Fruit fly (Drosophila melanogaster) whole organism, larva: ENCODE measurements around the gene Kmn2.
"Not testable (repeated sequence)": the region's sequence is repeated elsewhere in the genome, so short reads cannot be mapped to it uniquely, and the experiment has no call there.

Experiments
- noc ChIP-seq: fragments of 200-800 bp; sonication (Bioruptor generic); optimal IDR thresholded peaks from 3 replicates; lab custom pipeline; 2019; ENCODE audit warnings: missing biosample characterization, mild to moderate bottlenecking, missing genetic modification characterization, moderate library complexity

Gene Kmn2

DNA sequence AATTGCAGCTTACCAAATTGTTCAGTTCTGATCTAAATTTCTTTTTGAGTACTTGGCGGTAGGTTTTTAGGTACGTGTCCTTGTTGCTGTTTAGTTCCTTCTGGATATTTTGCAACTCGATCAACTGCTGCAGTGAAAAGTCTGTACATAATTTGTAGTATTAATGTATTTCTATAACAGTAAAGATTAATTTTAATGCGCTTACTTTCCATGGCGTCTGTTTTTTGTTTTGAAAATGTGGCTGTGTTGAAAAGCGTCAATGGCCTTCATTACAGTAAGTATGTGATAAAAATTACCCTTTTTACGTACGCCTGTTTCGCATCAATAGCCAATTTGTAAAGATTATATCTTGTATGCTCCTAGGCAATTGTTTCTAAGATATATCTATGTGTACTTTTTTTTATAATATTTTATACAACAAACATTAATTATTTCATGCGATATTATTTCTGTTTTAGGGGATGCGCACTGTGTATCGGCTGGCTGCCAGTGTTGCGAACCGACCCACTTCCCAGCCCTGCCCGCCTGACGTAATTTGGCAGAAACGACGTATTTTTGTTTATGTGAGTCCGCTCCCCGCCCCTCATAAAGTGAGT, at the start of gene Kmn2, which contains the start of gene CG2698:
Gene Kmn2 (minus strand): TSS at position 236 of the 596 bp plus-strand sequence.
Gene CG2698 (plus strand): TSS at position 489 of the 596 bp plus-strand sequence.
- peak; percentile 96 for TF ChIP-seq noc (tag; lab: Kevin White, UChicago)

DNA sequence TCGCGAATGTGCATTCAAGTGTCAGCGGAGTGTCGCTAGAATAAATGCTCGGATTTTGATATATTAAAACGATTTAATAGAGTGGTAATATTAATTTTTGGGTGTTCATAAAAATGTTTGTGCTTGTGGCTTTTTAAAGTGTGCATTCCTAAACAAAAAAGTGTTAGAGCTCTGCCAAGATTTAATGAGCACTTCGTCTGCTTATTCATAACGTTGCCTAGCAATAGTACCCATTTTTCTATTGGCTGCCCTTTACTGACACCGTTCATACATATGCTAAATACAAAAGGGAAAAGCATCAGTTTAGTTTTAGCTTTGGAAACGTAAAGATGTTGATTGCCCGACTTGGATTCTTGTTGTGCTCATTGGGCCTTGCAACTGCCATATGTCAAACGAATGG, 48.3 kb upstream of the Kmn2 start, which contains the start of gene CG43061:
Gene CG43061 (plus strand): TSS at position 301 of the 400 bp plus-strand sequence.
- not testable (repeated sequence) for TF ChIP-seq noc (tag; lab: Kevin White, UChicago)

DNA sequence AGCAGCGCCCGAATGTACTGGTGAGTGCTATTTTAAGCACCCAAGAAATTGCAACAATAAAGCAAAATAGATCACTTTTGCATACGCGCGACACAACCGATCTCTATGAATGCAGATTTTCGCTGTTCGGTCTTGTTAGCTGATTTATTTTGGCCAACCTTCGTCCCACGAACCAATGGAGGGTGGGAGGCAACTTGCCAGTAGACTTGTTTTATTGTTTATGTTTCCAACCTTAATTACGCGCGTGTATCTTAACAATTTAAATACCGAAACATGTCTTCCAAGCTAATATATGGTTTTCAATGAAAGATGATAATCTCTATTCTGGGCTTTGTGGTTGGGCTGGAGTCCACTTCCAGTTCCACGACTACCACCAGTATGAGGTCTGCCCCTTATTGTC, 47.8 kb upstream of the Kmn2 start, which contains the start of gene CG43618:
Gene CG43618 (plus strand): TSS at position 301 of the 400 bp plus-strand sequence.
- not testable (repeated sequence) for TF ChIP-seq noc (tag; lab: Kevin White, UChicago)

DNA sequence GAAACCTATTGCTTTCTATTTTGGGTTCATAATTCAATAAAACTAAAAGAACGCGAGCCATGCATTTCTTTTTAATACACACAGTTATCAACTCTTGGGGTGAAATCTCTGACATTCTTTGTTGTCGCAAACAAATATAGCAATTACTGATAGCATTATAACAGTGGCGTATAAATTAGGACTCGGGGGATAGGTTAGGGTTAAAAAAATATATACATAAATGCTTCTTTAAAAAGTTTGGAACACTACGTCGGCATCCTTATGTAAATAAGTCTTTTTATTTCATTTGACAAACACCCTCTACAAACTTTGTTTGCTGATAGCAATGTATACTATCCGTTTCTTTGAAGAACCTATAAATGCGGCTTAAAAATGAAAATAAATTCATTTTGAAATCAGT, 39.7 kb upstream of the Kmn2 start, which contains the start of gene CG43060:
Gene CG43060 (plus strand): TSS at position 382 of the 400 bp plus-strand sequence.
- TF ChIP-seq noc (tag; lab: Kevin White, UChicago) = no peak

DNA sequence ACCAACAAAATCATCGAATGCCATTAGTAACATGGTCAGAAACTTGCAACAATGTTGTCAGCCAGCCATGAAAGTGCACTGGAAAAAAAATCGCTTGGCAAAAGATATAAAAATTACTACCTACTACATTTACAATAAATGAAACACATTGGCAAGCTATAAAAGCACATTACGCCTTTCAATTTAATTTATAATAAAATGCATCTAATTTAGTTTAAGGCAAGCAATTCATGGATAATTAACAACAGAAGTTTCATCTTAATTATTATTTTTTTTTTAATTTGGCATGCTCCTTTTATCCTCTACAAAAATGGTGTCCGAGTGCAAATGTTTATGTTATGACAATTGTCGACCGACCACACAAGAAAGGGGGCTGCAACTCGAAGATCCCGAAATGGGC, 37.8 kb upstream of the Kmn2 start:
- TF ChIP-seq noc (tag; lab: Kevin White, UChicago) = no peak

DNA sequence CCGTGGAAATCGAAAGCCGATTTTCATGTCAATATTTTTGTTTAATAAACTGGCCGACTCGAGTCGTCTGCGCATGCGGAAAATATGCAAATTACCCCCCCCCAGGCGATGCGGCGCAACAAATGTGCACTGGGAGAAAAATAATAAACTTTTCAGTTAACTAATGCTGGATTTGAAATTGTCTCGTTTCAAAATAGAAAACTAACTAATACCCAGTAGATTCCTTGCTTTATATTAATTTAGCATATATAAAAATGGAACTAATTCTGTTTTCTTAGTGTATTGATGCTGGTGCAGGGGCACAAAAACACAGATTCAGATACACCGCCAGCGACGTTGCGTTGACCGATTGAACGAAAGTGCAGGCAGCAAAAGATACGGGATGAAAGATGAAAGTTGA, 36.8 kb upstream of the Kmn2 start:
- TF ChIP-seq noc (tag; lab: Kevin White, UChicago) = no peak

DNA sequence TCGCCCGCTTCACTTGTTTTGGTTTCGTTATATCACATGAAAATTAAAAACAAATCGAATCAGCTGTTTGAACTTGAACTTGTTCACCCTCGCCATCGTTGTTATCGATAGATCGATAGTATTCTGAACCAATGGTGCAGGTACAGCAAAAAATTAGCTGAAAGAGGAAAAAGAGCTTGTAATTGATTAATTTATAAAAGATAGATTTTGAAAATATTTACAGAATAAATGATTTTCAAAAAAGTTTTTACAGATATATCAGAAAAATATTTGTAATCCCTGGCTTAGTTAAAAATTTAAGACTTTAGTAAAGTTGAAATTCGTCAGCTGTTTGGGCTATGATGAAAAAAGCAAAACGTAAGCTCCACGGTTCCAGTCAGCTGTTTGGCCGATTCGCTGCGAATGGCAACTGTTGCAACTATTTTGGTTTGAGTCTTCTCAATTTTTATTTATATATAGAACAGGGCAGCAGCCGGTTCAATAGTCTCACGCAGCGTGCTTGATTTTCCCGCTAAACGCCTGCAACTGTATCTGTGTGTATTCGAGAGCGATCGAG, 31.9 kb upstream of the Kmn2 start, which contains the start of the genes CG11035 and unc-45:
Gene CG11035 (minus strand): TSS at position 87 of the 556 bp plus-strand sequence.
Gene unc-45 (plus strand): TSS at position 379 of the 556 bp plus-strand sequence.
- no peak for TF ChIP-seq noc (tag; lab: Kevin White, UChicago)

DNA sequence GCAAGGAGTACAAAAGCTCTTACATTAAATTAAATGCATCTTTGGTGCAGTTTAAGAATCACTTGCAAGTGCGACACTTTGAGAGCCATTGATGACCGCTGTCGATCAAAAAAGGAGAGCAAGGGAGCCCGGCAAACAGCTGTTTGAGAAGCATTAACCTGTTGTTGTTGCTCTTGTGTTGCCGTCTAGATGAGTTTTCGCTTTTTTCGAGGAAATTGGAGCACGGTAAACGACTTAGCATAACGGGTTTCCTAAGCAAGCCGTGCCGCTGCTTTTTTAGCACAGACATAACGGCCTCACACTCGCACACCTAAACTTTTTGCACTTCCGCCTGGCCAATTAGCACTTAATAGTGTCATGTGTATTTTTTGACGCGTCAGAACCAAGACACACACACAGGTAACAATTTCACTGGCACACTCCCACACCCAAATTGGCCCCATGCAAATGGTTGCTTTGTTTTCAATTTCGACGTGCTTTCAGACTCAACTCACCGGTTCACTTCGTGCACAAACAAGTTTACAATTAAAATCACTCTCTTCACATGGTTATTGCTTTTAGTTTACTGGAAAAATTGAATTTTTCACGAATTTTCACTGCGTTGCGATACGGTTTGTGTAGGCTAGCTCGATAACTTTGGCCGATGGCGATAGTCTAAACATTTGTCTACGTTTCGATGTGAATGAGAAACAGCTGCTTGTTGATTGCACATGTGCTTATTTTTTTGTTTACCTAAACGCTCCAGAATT, 29.2 kb upstream of the Kmn2 start, which contains the start of the genes CG10903 and CG2747:
Gene CG10903 (plus strand): TSS at position 261 of the 749 bp plus-strand sequence.
Gene CG2747 (minus strand): TSS at position 640 of the 749 bp plus-strand sequence.
- TF ChIP-seq noc (tag; lab: Kevin White, UChicago) = peak; percentile 68

DNA sequence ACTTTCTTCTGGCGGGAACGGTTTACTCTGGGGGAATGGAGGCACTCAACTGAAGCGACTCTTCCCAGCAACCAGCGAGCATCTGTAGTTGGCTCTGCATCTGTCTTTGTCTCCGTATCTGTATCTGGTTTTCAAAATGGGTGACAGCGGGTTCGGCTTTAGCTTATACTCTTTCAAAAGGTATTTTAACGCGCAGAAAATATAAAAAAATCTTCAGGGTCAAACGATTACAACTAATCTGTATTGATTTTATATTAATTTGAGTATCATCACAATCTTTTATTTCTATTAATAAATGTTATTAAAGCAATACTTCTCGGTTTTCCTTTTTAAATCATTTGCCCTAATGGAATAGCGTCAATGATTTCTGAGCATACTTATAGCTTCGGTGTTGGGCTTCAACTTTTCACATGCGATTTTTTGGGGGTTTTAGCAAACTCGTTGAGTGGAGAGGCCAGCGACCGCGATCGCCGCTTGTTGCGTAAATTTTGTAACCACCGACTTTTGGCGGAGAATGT, 28.4 kb upstream of the Kmn2 start, which contains the start of gene ImpE3:
Gene ImpE3 (minus strand): TSS at position 51 of the 518 bp plus-strand sequence.
- TF ChIP-seq noc (tag; lab: Kevin White, UChicago) = peak; percentile 23

DNA sequence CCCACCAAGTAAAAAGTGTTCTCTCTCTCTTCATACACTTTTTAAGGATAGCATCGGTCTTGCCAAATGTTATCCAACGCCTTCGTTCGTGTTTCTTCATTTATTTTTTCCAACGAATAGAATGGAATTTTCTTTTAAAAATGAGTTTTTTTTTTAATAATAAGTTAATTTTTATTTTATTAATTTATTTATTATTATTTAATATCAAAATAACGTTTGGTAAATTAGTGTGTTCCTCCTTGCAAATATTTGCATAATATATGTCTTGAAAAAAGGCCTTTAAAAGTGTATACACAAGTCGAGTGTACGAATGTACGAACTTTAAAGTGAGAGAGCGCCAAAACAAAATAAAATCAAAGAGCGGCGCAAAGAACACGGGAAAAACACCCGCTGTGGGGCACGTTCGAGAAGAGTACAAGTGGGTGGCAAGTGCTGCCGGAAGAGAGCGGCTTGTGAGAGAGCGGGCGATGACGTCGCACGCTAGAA, 26.1 kb upstream of the Kmn2 start:
- peak; percentile 69 for TF ChIP-seq noc (tag; lab: Kevin White, UChicago)

DNA sequence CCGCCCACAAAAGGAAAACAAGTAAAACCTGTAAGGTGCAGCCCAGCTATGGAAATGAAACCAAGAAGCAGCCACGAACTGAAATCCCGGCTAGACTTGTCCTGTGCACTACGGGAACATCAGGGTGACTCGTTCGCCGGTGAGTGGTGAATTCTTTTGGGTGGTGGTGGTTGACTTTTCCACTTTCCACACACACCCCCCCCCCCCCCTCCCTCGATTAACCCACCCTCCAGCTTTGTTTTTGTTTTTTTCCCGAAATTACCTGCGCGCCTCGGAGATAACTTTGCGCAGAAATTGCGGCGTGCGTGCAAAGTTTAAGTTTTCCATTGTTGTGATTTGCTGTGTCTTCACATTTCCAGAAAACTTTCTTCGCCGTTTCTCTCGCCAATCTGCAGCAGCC, 25.4 kb upstream of the Kmn2 start:
- TF ChIP-seq noc (tag; lab: Kevin White, UChicago) = no peak

DNA sequence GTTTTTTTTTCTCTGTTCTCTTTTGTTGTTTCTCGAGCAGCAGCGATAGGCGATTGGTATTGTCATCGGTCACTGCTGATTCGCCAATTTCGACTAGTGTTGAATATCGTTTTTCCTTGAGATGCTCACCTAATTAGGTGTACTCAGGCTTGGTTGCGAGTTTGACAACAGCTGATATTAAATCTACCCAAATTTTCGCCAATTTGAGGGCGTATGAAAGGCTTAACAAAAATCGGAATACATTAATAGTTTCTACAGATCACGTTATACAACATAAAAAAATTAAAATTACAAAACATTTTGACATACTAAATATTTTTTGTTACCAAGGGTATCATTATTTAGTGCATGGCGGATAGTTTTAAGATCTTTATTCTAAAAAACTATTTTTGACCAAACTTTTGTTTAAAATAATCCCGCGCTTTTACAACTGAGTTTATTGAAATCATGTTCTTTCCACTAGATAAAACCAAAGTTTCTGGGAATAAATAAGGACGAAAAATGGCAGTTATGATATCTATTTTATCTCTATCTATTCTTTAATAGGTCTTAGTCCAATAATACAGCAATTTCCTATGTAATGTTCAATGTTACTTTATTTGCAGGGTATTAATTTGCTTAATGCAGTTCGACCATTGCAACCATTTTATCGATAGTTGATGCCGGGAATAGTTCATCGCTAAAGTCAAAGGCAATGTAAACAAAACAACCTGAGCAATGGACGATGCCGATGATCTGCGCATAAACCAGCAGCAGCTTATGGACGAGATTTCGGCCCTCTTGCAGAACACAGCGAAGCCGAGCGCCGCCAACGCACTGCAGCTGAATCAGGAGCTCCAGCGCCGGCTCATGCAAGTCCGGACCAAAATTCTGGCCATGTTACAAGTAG, 12.3 kb upstream of the Kmn2 start, which contains the start of the genes CG10435 and Pbp95:
Gene CG10435 (minus strand): TSS at position 81 of the 889 bp plus-strand sequence.
Gene Pbp95 (plus strand): TSS at position 671 of the 889 bp plus-strand sequence.
- no peak for TF ChIP-seq noc (tag; lab: Kevin White, UChicago)

DNA sequence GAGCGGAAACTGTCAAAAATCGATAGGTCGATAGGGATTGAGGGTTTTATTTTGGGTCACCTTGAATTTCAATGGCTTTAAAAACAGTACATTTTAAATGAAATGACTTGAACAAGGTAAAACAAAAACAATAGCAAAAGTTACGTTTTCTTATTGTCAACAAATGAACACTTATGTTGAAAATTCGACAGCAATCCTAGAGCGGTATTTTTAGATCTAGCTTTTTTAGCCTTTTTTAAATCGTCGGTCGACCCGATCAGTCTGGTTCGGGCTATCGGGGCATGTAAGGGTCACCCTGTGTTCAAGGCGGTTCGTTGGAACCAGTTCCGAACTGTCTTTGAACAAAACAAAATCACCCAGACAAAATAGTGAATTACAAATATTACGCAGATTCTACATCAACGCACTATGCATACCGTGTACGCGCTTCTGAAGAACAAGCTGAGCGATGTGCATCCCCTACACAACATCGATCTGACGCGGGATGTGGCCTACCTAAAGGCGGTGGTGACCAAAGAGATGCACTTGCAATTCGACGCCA, 8.0 kb upstream of the Kmn2 start, which contains the start of the genes CG11052 and CG3223:
Gene CG11052 (minus strand): TSS at position 218 of the 541 bp plus-strand sequence.
Gene CG3223 (plus strand): TSS at position 321 of the 541 bp plus-strand sequence.
- no peak for TF ChIP-seq noc (tag; lab: Kevin White, UChicago)
